Worm (Caenorhabditis elegans) whole organism, L3 larva: ENCODE results near the gene F19H8.2.
A peak's percentile ranks its signal among the peaks of the same experiment; 100 is the strongest.

ENCODE experiments used
- R02D3.7 ChIP-seq: fragments of 150-350 bp; optimal IDR thresholded peaks from 2 replicates; lab custom pipeline; 2014; ENCODE audit warnings: missing biosample characterization, missing genetic modification characterization
- ZK546.5 ChIP-seq: sonication (generic microtip); optimal IDR thresholded peaks from 2 replicates; lab custom pipeline; 2017; ENCODE audit warnings: missing biosample characterization, missing genetic modification characterization
- aly-2 ChIP-seq: fragments of 150-350 bp; optimal IDR thresholded peaks from 2 replicates; lab custom pipeline; 2014; ENCODE audit warnings: missing biosample characterization, missing genetic modification characterization
- ama-1 ChIP-seq: fragments of 150-350 bp; optimal IDR thresholded peaks from 2 replicates; lab custom pipeline; 2018
- ceh-28 ChIP-seq: fragments of 150-350 bp; optimal IDR thresholded peaks from 2 replicates; lab custom pipeline; 2014; ENCODE audit warnings: missing biosample characterization, missing genetic modification reagents, missing genetic modification characterization
- ceh-9 ChIP-seq: sonication (generic microtip); optimal IDR thresholded peaks from 2 replicates; lab custom pipeline; 2018; ENCODE audit warnings: missing biosample characterization, missing genetic modification characterization
- daf-12 ChIP-seq: fragments of 150-350 bp; optimal IDR thresholded peaks from 2 replicates; lab custom pipeline; 2014; ENCODE audit warnings: missing biosample characterization, missing genetic modification reagents, missing genetic modification characterization
- egl-27 ChIP-seq: sonication (generic microtip); optimal IDR thresholded peaks from 4 replicates; lab custom pipeline; 2017; ENCODE audit warnings: missing biosample characterization, missing genetic modification reagents, missing genetic modification characterization
- egl-5 ChIP-seq: fragments of 150-350 bp; optimal IDR thresholded peaks from 2 replicates; lab custom pipeline; 2017; ENCODE audit warnings: missing biosample characterization, missing genetic modification reagents, missing genetic modification characterization, inconsistent platforms
- elt-2 ChIP-seq: sonication (generic microtip); optimal IDR thresholded peaks from 2 replicates; lab custom pipeline; 2016; ENCODE audit warnings: missing genetic modification reagents, mild to moderate bottlenecking, missing genetic modification characterization, missing compliant biosample characterization
- elt-3 ChIP-seq, 3 experiments: fragments of 150-350 bp in 1 of 3; sonication (generic microtip) in 2 of 3; optimal IDR thresholded peaks; 2 replicates in 2 of 3; 4 replicates in 1 of 3; lab custom pipeline; 2014 to 2017; ENCODE audit warnings: missing biosample characterization in 3 of 3, missing genetic modification characterization in 3 of 3
- eor-1 ChIP-seq, 2 experiments: fragments of 150-350 bp; optimal IDR thresholded peaks; 2 replicates each; lab custom pipeline; 2014 to 2018; ENCODE audit warnings: missing biosample characterization in 2 of 2, missing genetic modification characterization in 2 of 2
- fkh-2 ChIP-seq: fragments of 150-350 bp; optimal IDR thresholded peaks from 2 replicates; lab custom pipeline; 2014; ENCODE audit warnings: missing biosample characterization, missing genetic modification reagents, missing genetic modification characterization
- hmg-11 ChIP-seq: sonication (generic microtip); optimal IDR thresholded peaks from 2 replicates; lab custom pipeline; 2016; ENCODE audit warnings: missing genetic modification characterization, missing compliant biosample characterization
- jun-1 ChIP-seq: fragments of 150-350 bp; optimal IDR thresholded peaks from 2 replicates; lab custom pipeline; 2014; ENCODE audit warnings: missing biosample characterization, missing genetic modification reagents, missing genetic modification characterization
- lin-15B ChIP-seq: fragments of 150-350 bp; optimal IDR thresholded peaks from 2 replicates; lab custom pipeline; 2014; ENCODE audit warnings: missing biosample characterization, missing genetic modification characterization
- lsy-12 ChIP-seq: sonication (generic microtip); optimal IDR thresholded peaks from 2 replicates; lab custom pipeline; 2016; ENCODE audit warnings: mild to moderate bottlenecking, missing genetic modification characterization, missing compliant biosample characterization
- mdl-1 ChIP-seq: fragments of 150-350 bp; optimal IDR thresholded peaks from 2 replicates; lab custom pipeline; 2014; ENCODE audit warnings: missing biosample characterization, missing genetic modification characterization
- mml-1 ChIP-seq: fragments of 150-350 bp; sonication (generic microtip); optimal IDR thresholded peaks from 3 replicates; lab custom pipeline; 2014; ENCODE audit warnings: missing biosample characterization, missing genetic modification characterization
- nfya-1 ChIP-seq: sonication (generic microtip); optimal IDR thresholded peaks from 2 replicates; lab custom pipeline; 2017; ENCODE audit warnings: missing genetic modification characterization, mild to moderate bottlenecking, missing compliant biosample characterization, antibody characterized with exemption, moderate library complexity; ENCODE audit not compliant: insufficient read depth
- nhr-11 ChIP-seq: fragments of 150-350 bp; optimal IDR thresholded peaks from 2 replicates; lab custom pipeline; 2014; ENCODE audit warnings: missing biosample characterization, missing genetic modification characterization
- nhr-12 ChIP-seq: fragments of 150-350 bp; optimal IDR thresholded peaks from 2 replicates; lab custom pipeline; 2014; ENCODE audit warnings: missing biosample characterization, missing genetic modification characterization
- nhr-23 ChIP-seq: fragments of 150-350 bp; optimal IDR thresholded peaks from 2 replicates; lab custom pipeline; 2014; ENCODE audit warnings: missing biosample characterization, missing genetic modification reagents, missing genetic modification characterization
- nhr-237 ChIP-seq: fragments of 150-350 bp; optimal IDR thresholded peaks from 2 replicates; lab custom pipeline; 2014; ENCODE audit warnings: missing biosample characterization, missing genetic modification characterization
- nhr-25 ChIP-seq: sonication (generic microtip); optimal IDR thresholded peaks from 2 replicates; lab custom pipeline; 2017; ENCODE audit warnings: missing biosample characterization, missing genetic modification characterization
- nhr-28 ChIP-seq: fragments of 150-350 bp; optimal IDR thresholded peaks from 2 replicates; lab custom pipeline; 2014; ENCODE audit warnings: missing biosample characterization, missing genetic modification characterization
- nhr-43 ChIP-seq: sonication (generic microtip); optimal IDR thresholded peaks from 2 replicates; lab custom pipeline; 2016; ENCODE audit warnings: mild to moderate bottlenecking, missing genetic modification characterization, missing compliant biosample characterization; ENCODE audit not compliant: poor library complexity, severe bottlenecking
- nhr-76 ChIP-seq: fragments of 150-350 bp; sonication (generic microtip); optimal IDR thresholded peaks from 5 replicates; lab custom pipeline; 2014; ENCODE audit warnings: missing biosample characterization, missing genetic modification characterization
- nhr-77 ChIP-seq: fragments of 150-350 bp; optimal IDR thresholded peaks from 2 replicates; lab custom pipeline; 2014; ENCODE audit warnings: missing biosample characterization, missing genetic modification characterization
- pha-4 ChIP-seq: fragments of 150-350 bp; optimal IDR thresholded peaks from 2 replicates; lab custom pipeline; 2014; ENCODE audit warnings: missing biosample characterization, missing genetic modification reagents, missing genetic modification characterization
- sea-2 ChIP-seq: fragments of 150-350 bp; sonication (generic microtip); optimal IDR thresholded peaks from 4 replicates; lab custom pipeline; 2014; ENCODE audit warnings: missing biosample characterization, missing genetic modification reagents, missing genetic modification characterization
- skn-1 ChIP-seq: fragments of 150-350 bp; optimal IDR thresholded peaks from 2 replicates; lab custom pipeline; 2014; ENCODE audit warnings: missing biosample characterization, missing genetic modification characterization
- snpc-4 ChIP-seq: fragments of 150-350 bp; optimal IDR thresholded peaks from 2 replicates; lab custom pipeline; 2014; ENCODE audit warnings: missing biosample characterization, missing genetic modification characterization
- tbx-2 ChIP-seq: sonication (generic microtip); optimal IDR thresholded peaks from 2 replicates; lab custom pipeline; 2016; ENCODE audit warnings: mild to moderate bottlenecking, missing genetic modification characterization, missing compliant biosample characterization
- unc-39 ChIP-seq: sonication (generic microtip); optimal IDR thresholded peaks from 4 replicates; lab custom pipeline; 2017; ENCODE audit warnings: missing biosample characterization, missing genetic modification characterization
- unc-62 ChIP-seq: fragments of 150-350 bp; sonication (generic microtip); optimal IDR thresholded peaks from 4 replicates; lab custom pipeline; 2014; ENCODE audit warnings: missing biosample characterization, missing genetic modification reagents, missing genetic modification characterization
- zag-1 ChIP-seq: fragments of 150-350 bp; optimal IDR thresholded peaks from 2 replicates; lab custom pipeline; 2014; ENCODE audit warnings: missing biosample characterization, missing genetic modification characterization
- ztf-4 ChIP-seq: fragments of 150-350 bp; optimal IDR thresholded peaks from 2 replicates; lab custom pipeline; 2014; ENCODE audit warnings: missing biosample characterization, missing genetic modification characterization

The F19H8.2 gene

DNA sequence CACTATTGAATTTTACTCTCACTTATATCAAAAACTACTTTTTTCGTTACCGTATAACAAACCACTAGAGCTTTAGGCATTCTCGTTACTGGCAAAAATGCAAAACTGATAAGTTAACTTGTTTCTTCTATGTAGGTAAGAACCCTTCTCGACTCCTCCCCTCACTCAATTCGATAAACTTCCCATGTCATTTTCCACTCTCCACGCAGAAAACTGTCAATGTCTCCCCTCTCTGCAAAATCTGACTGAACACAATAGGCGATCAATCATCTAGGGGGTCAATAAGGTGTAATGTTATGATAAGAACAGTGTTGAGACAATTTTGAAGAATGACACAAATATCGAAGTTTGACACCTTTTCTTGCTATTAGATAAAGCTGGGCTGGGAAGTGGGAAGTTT, 13.1 kb upstream of the F19H8.2 start:
- TF ChIP-seq pha-4 (tag; lab: Kevin White, UChicago) = no peak
- TF ChIP-seq ceh-28 = no peak
- TF ChIP-seq fkh-2 (tag; lab: Kevin White, UChicago) = no peak
- no peak for TF ChIP-seq skn-1 (tag; lab: Kevin White, UChicago)
- TF ChIP-seq eor-1 (tag; optimal IDR thresholded peaks at IDR 0.05; lab: Kevin White, UChicago) = no peak
- no peak for TF ChIP-seq jun-1
- no peak for TF ChIP-seq mml-1 (tag; lab: Kevin White, UChicago)
- TF ChIP-seq nhr-25 (tag; lab: Kevin White, UChicago) = peak; percentile 19
- peak; percentile 10 for TF ChIP-seq nhr-23
- TF ChIP-seq daf-12 (tag; lab: Kevin White, UChicago) = no peak
- no peak for TF ChIP-seq egl-5 (tag; lab: Kevin White, UChicago)
- no peak for TF ChIP-seq elt-2 (tag; lab: Kevin White, UChicago)

DNA sequence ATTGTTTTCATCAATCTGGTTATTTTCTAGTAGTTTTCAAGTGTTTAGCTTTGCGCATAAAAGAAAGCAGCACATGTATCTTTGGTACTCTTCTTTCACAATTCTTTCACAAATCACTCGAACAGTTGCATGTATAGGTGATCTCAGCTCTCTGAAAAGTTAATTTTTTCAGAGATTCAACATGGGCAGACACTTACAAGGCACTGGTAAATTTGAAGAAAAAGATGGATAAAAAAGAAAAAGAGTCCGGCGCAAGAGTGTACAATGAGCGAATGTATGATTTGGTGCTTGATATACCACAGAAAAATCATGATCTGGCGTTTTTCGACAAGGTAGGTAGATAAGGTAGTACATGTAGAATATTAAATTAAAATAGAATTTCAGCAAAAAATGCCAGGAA, 12.5 kb upstream of the F19H8.2 start:
- TF ChIP-seq elt-2 (tag; lab: Kevin White, UChicago) = no peak
- no peak for TF ChIP-seq nhr-12 (tag; lab: Kevin White, UChicago)
- TF ChIP-seq unc-62 (GFP tag; lab: Kevin White, UChicago) = no peak
- no peak for TF ChIP-seq mdl-1
- TF ChIP-seq ztf-4 = no peak
- no peak for TF ChIP-seq R02D3.7
- no peak for TF ChIP-seq ZK546.5 (tag; lab: Kevin White, UChicago)
- no peak for TF ChIP-seq nhr-77 (tag; lab: Kevin White, UChicago)
- TF ChIP-seq snpc-4 = no peak
- TF ChIP-seq nhr-23 = no peak
- TF ChIP-seq egl-27 (tag; lab: Kevin White, UChicago) = no peak
- TF ChIP-seq ceh-28 = no peak
- TF ChIP-seq nhr-237 = no peak
- no peak for TF ChIP-seq nhr-43
- TF ChIP-seq lin-15B (tag; lab: Kevin White, UChicago) = no peak
- no peak for TF ChIP-seq sea-2 (GFP tag; lab: Kevin White, UChicago)
- no peak for TF ChIP-seq tbx-2
- TF ChIP-seq eor-1 (tag; optimal IDR thresholded peaks at IDR 0.05; lab: Kevin White, UChicago) = no peak
- no peak for TF ChIP-seq unc-39 (tag; lab: Kevin White, UChicago)
- TF ChIP-seq daf-12 (tag; lab: Kevin White, UChicago) = no peak
- TF ChIP-seq, all 47 proteins: peak for 0

DNA sequence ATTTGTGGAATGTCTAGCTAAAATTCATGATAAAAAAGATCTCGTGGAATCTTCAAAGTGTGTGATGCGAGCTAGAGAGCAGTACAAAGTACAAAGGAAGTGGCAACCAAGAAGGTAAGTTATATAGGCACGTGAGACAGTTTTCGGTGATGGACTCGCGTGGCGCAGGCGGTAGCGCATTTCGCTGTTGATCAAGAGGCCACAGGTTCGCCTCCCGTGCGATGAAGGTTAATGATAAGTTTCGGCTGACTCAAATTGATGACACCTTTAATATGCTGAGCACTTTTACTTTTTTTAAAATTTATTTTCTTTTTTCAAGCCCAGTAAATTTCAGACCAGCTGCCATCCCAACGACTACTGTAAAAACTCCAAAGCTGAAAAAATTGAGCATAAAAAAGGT, 11.3 kb upstream of the F19H8.2 start:
- TF ChIP-seq nhr-43 (peak; percentile 11), nhr-25 (tag; lab: Kevin White, UChicago) (peak; percentile 19), nhr-77 (tag; lab: Kevin White, UChicago) (peak; percentile 10), lsy-12 (tag; lab: Kevin White, UChicago) (peak; percentile 48), ama-1 (lab: Kevin White, UChicago) (peak; percentile 30), hmg-11 (tag; lab: Kevin White, UChicago) (no peak), unc-39 (tag; lab: Kevin White, UChicago) (no peak), nfya-1 (tag; lab: Kevin White, UChicago) (peak; percentile 4)

DNA sequence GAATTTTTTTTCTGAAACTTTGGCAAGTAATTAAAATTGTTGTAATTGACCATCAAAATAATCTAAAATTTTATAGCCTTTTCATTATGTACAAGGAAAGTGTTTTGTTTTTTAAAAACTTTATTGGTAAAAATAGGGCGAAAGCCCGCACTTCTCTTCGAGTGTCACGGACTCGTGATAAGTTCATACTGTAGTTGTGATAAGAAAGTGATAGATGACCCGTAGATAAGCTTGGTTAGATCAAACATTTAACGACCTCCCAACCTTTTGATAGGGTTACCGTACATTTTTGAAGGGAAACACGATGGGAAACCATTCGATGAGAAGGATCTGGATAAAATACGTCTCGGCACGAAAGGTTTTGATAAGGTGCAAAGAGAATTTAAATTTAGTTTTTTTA, 10.7 kb upstream of the F19H8.2 start:
- no peak for TF ChIP-seq aly-2 (tag; lab: Kevin White, UChicago)
- TF ChIP-seq nhr-43 = peak; percentile 21
- no peak for TF ChIP-seq nhr-28 (tag; lab: Kevin White, UChicago)
- no peak for TF ChIP-seq nhr-76
- TF ChIP-seq daf-12 (tag; lab: Kevin White, UChicago) = no peak
- TF ChIP-seq elt-2 (tag; lab: Kevin White, UChicago) = peak; percentile 28
- no peak for TF ChIP-seq pha-4 (tag; lab: Kevin White, UChicago)
- peak; percentile 57 for TF ChIP-seq nhr-23
- TF ChIP-seq egl-27 (tag; lab: Kevin White, UChicago) = no peak
- TF ChIP-seq fkh-2 (tag; lab: Kevin White, UChicago) = no peak
- TF ChIP-seq elt-3 (tag; optimal IDR thresholded peaks at IDR 0.05; lab: Kevin White, UChicago) = peak in 1 of 3 experiments; percentile 64
- no peak for TF ChIP-seq R02D3.7
- TF ChIP-seq snpc-4 = no peak
- TF ChIP-seq lsy-12 (tag; lab: Kevin White, UChicago) = no peak

DNA sequence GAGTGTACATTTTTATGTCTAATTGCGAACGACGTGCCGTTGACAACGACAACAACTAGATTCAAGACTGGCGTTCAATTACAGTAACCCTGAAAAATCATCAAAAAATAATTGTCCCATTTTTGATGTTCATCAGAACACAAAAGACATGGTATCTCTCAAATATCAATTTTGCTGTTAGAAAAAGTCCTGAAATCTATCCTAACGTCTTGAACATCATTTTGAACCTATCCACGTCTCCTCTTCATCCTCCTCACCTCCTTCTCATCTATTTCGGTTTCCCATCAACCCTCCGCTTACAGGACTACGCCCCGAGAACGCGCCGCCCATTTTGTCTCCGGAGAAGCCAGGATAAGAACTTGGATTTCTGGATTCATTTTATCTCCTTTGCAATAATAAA, 10.1 kb upstream of the F19H8.2 start, which contains the start of gene mltn-9:
Gene mltn-9 (plus strand): TSS at position 301 of the 400 bp plus-strand sequence.
- TF ChIP-seq ceh-9 = no peak
- TF ChIP-seq nfya-1 (tag; lab: Kevin White, UChicago) = no peak
- no peak for TF ChIP-seq nhr-11
- TF ChIP-seq zag-1 (tag; lab: Kevin White, UChicago) = no peak
- no peak for TF ChIP-seq aly-2 (tag; lab: Kevin White, UChicago)
